Worm (Caenorhabditis elegans): Measurements from ENCODE around the gene tbp-1.

Gene tbp-1

DNA sequence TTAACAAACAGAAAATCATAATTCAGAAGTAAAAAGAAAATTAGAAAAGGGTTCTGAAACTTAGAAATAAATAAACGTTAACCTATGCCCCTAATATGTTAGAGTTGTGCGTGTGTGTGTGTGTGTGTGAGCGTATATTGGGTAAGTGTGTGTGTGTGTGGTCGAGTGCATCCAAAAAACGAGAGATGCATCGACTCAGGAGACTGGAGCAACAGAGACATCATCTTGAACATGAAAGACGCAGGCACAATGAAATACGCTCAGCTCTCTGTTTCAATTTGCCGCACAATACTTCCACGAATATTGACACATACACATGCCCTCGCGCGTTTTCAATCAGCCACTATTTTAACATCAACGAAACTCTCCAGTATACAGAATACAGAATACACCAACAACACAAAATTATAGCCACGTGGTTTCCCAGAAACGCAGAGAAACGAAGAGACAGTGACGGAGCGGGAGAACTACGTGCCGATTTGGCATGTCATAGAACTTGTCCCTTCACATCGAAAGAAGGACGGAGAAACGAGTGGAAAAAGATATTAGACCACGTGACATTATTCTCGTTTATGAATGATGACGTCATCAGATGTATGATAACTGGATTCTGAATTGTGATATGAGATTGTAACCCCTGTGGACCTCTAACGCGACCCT, 7.6 kb upstream of the tbp-1 start (continued):
- no peak for TF ChIP-seq tra-1 (GFP tag; IDR thresholded peaks at IDR 0.05)
- no peak for TF ChIP-seq F44E2.7 (GFP tag; IDR thresholded peaks at IDR 0.05)
- no peak for TF ChIP-seq F37D6.2 (tag; optimal IDR thresholded peaks at IDR 0.05)
- TF ChIP-seq egl-27 (tag; optimal IDR thresholded peaks at IDR 0.05), result no peak
- no peak for TF ChIP-seq Y5F2A.4 (GFP tag; optimal IDR thresholded peaks at IDR 0.05)
- no peak for TF ChIP-seq snpc-4 (tag; optimal IDR thresholded peaks at IDR 0.05)
- TF ChIP-seq madf-9 (GFP tag; conservative IDR thresholded peaks at IDR 0.05), result no peak
- TF ChIP-seq duxl-1 (tag; optimal IDR thresholded peaks at IDR 0.05; ENCODE audit: poor library complexity), result no peak
- no peak for TF ChIP-seq nhr-111 (GFP tag; optimal IDR thresholded peaks at IDR 0.05)
- no peak for TF ChIP-seq zip-2 (tag; optimal IDR thresholded peaks at IDR 0.05)
- peak; percentile 89 for TF ChIP-seq nhr-25 (tag; optimal IDR thresholded peaks at IDR 0.05; ENCODE audit: borderline replicate concordance, insufficient read depth)
- TF ChIP-seq pqm-1 (tag; optimal IDR thresholded peaks at IDR 0.05), result peak; percentile 17
- TF ChIP-seq ceh-20 (GFP tag; IDR thresholded peaks at IDR 0.05), result no peak
- no peak for TF ChIP-seq sdz-12 (GFP tag; optimal IDR thresholded peaks at IDR 0.05)
- TF ChIP-seq dve-1 (tag; optimal IDR thresholded peaks at IDR 0.05; ENCODE audit: insufficient read depth), result peak; percentile 86
- peak; percentile 12 for TF ChIP-seq lin-13 (GFP tag; optimal IDR thresholded peaks at IDR 0.05)
- TF ChIP-seq lsy-2 (tag; optimal IDR thresholded peaks at IDR 0.05), result peak in 1 of 2 experiments; percentile 81
- TF ChIP-seq dpl-1 (GFP tag; optimal IDR thresholded peaks at IDR 0.05), result peak; percentile 49
- TF ChIP-seq ZK337.2 (GFP tag; IDR thresholded peaks at IDR 0.05), result no peak
- TF ChIP-seq skn-1 (tag; optimal IDR thresholded peaks at IDR 0.05), result no peak
- no peak for TF ChIP-seq daf-12 (tag; optimal IDR thresholded peaks at IDR 0.05)
- TF ChIP-seq nhr-10 (tag; optimal IDR thresholded peaks at IDR 0.05), result peak; percentile 91
- no peak for TF ChIP-seq mxl-2 (GFP tag; conservative IDR thresholded peaks at IDR 0.05)
- no peak for TF ChIP-seq madf-5 (GFP tag; IDR thresholded peaks at IDR 0.05)
- TF ChIP-seq zfp-2 (tag; optimal IDR thresholded peaks at IDR 0.05), result no peak
- TF ChIP-seq set-16 (GFP tag; IDR thresholded peaks at IDR 0.05), result no peak
- no peak for TF ChIP-seq lir-3 (tag; optimal IDR thresholded peaks at IDR 0.05)
- TF ChIP-seq attf-4 (tag; optimal IDR thresholded peaks at IDR 0.05), result no peak
- TF ChIP-seq D1046.2 (GFP tag; IDR thresholded peaks at IDR 0.05), result no peak
- peak; percentile 91 for TF ChIP-seq mdt-29 (GFP tag; IDR thresholded peaks at IDR 0.05)
- no peak for TF ChIP-seq dmd-9 (GFP tag; IDR thresholded peaks at IDR 0.05)
- no peak for TF ChIP-seq lin-29 (GFP tag; IDR thresholded peaks at IDR 0.05)
- TF ChIP-seq ztf-7 (tag; optimal IDR thresholded peaks at IDR 0.05), result no peak
- TF ChIP-seq unc-62 (GFP tag; optimal IDR thresholded peaks at IDR 0.05 in 1 of 2), result peak in 1 of 2 experiments; percentile 98
- TF ChIP-seq unc-62 (tag; optimal IDR thresholded peaks at IDR 0.05), result no peak
- TF ChIP-seq fkh-10 (GFP tag; optimal IDR thresholded peaks at IDR 0.05), result no peak
- TF ChIP-seq fos-1 (tag; optimal IDR thresholded peaks at IDR 0.05), result no peak
- TF ChIP-seq vab-7 (GFP tag; IDR thresholded peaks at IDR 0.05), result no peak
- no peak for TF ChIP-seq nhr-6 (tag; optimal IDR thresholded peaks at IDR 0.05)
- TF ChIP-seq ztf-11 (tag; optimal IDR thresholded peaks at IDR 0.05), result no peak
- TF ChIP-seq ceh-28 (tag; optimal IDR thresholded peaks at IDR 0.05), result no peak
- no peak for TF ChIP-seq zip-11 (GFP tag; IDR thresholded peaks at IDR 0.05)
- no peak for TF ChIP-seq ceh-44 (GFP tag; IDR thresholded peaks at IDR 0.05)
- peak; percentile 92 for TF ChIP-seq mxl-3 (GFP tag; optimal IDR thresholded peaks at IDR 0.05)
- no peak for TF ChIP-seq ceh-62 (tag; optimal IDR thresholded peaks at IDR 0.05)
- TF ChIP-seq Y105C5A.15 (GFP tag; IDR thresholded peaks at IDR 0.05), result no peak
- TF ChIP-seq nhr-11 (tag; optimal IDR thresholded peaks at IDR 0.05), result peak; percentile 86
- peak; percentile 46 for TF ChIP-seq spr-3 (GFP tag; optimal IDR thresholded peaks at IDR 0.05)
- 0 out of 2 replicates have a peak, but pooled peaks have one; percentile 46 for TF ChIP-seq zfp-3 (GFP tag; conservative IDR thresholded peaks at IDR 0.05)
- TF ChIP-seq aha-1 (tag), result peak; percentile 100
- TF ChIP-seq unc-39 (tag; optimal IDR thresholded peaks at IDR 0.05), result no peak
- TF ChIP-seq hif-1 (tag; optimal IDR thresholded peaks at IDR 0.05), result peak; percentile 85 to 98
